Fruit fly (Drosophila melanogaster) whole organism, prepupa: ENCODE data around the gene Oatp26F.

Experiments used
- Blimp-1 ChIP-seq: fragments of 200-800 bp; sonication (Bioruptor generic); optimal IDR thresholded peaks from 3 replicates; lab custom pipeline; 2017; ENCODE audit warnings: missing biosample characterization, missing genetic modification characterization, mild to moderate bottlenecking, moderate library complexity, missing genetic modification reagents
- CG10669 ChIP-seq: fragments of 200-800 bp; sonication (Bioruptor generic); optimal IDR thresholded peaks from 3 replicates; lab custom pipeline; 2018; ENCODE audit warnings: missing biosample characterization, mild to moderate bottlenecking, missing genetic modification characterization, moderate library complexity
- CG11294 ChIP-seq: fragments of 200-800 bp; sonication (Bioruptor generic); IDR thresholded peaks from 2 replicates; pipeline ENCODE4 v1.3.6; 2022; ENCODE audit warnings: missing biosample characterization, missing genetic modification characterization
- CG11762 ChIP-seq: fragments of 200-800 bp; sonication (Bioruptor generic); optimal IDR thresholded peaks from 3 replicates; lab custom pipeline; 2016; ENCODE audit warnings: missing biosample characterization, missing genetic modification characterization; ENCODE audit not compliant: insufficient read depth
- CG11902 ChIP-seq: fragments of 200-800 bp; sonication (Bioruptor generic); optimal IDR thresholded peaks from 3 replicates; lab custom pipeline; 2016; ENCODE audit warnings: missing biosample characterization, missing genetic modification characterization
- CG15336 ChIP-seq: fragments of 200-800 bp; sonication (Bioruptor generic); IDR thresholded peaks from 2 replicates; pipeline ENCODE4 v1.3.6; 2022; ENCODE audit warnings: missing biosample characterization, missing genetic modification characterization
- CG1621 ChIP-seq: fragments of 200-800 bp; sonication (Bioruptor generic); optimal IDR thresholded peaks from 3 replicates; lab custom pipeline; 2018; ENCODE audit warnings: missing biosample characterization, mild to moderate bottlenecking, missing genetic modification characterization
- CG16779 ChIP-seq: fragments of 200-800 bp; sonication (Bioruptor generic); optimal IDR thresholded peaks from 3 replicates; lab custom pipeline; 2017; ENCODE audit warnings: missing biosample characterization, mild to moderate bottlenecking, missing genetic modification characterization
- CG3032 ChIP-seq: fragments of 200-800 bp; optimal IDR thresholded peaks from 2 replicates; lab custom pipeline; 2019; ENCODE audit warnings: missing biosample characterization, mild to moderate bottlenecking, missing genetic modification characterization, moderate library complexity
- CG31627 ChIP-seq: fragments of 200-800 bp; sonication (Bioruptor generic); optimal IDR thresholded peaks from 3 replicates; lab custom pipeline; 2016; ENCODE audit warnings: missing biosample characterization, missing genetic modification characterization
- CG3919 ChIP-seq: fragments of 200-800 bp; sonication (Bioruptor generic); optimal IDR thresholded peaks from 3 replicates; lab custom pipeline; 2016; ENCODE audit warnings: missing biosample characterization, missing genetic modification characterization
- CG4318 ChIP-seq: fragments of 200-800 bp; sonication (Bioruptor generic); optimal IDR thresholded peaks from 3 replicates; lab custom pipeline; 2017; ENCODE audit warnings: missing biosample characterization, mild to moderate bottlenecking, missing genetic modification characterization
- CG6163 ChIP-seq: fragments of 200-800 bp; sonication (Bioruptor generic); IDR thresholded peaks from 3 replicates; pipeline ENCODE4 v1.3.6; 2022; ENCODE audit warnings: missing biosample characterization, missing genetic modification characterization
- CG6792 ChIP-seq: fragments of 200-800 bp; sonication (Bioruptor generic); optimal IDR thresholded peaks from 3 replicates; lab custom pipeline; 2016; ENCODE audit warnings: missing biosample characterization, missing genetic modification characterization
- CG6854 ChIP-seq: fragments of 200-800 bp; sonication (Bioruptor generic); optimal IDR thresholded peaks from 2 replicates; lab custom pipeline; 2017; ENCODE audit warnings: missing biosample characterization, mild to moderate bottlenecking, missing genetic modification characterization
- CG8119 ChIP-seq: fragments of 200-800 bp; sonication (Bioruptor generic); IDR thresholded peaks from 3 replicates; pipeline ENCODE4 v1.3.6; 2022; ENCODE audit warnings: missing biosample characterization, missing genetic modification characterization
- CG8632 ChIP-seq: fragments of 200-800 bp; sonication (Bioruptor generic); optimal IDR thresholded peaks from 3 replicates; lab custom pipeline; 2016; ENCODE audit warnings: missing biosample characterization, missing genetic modification characterization
- CG9139 ChIP-seq: fragments of 200-800 bp; sonication (Bioruptor generic); optimal IDR thresholded peaks from 3 replicates; lab custom pipeline; 2017; ENCODE audit warnings: missing biosample characterization, mild to moderate bottlenecking, missing genetic modification characterization
- Eip75B ChIP-seq: fragments of 200-800 bp; sonication (Bioruptor generic); optimal IDR thresholded peaks from 3 replicates; lab custom pipeline; 2016; ENCODE audit warnings: missing biosample characterization, missing genetic modification characterization
- Eip78C ChIP-seq: fragments of 200-800 bp; sonication (Bioruptor generic); peaks from one replicate; lab custom pipeline; 2016; ENCODE audit warnings: missing biosample characterization, missing genetic modification characterization
- Eip93F ChIP-seq: fragments of 200-800 bp; sonication (Bioruptor generic); optimal IDR thresholded peaks from 2 replicates; lab custom pipeline; 2016; ENCODE audit warnings: missing biosample characterization, mild to moderate bottlenecking, missing genetic modification characterization
- Ets21C ChIP-seq: fragments of 200-800 bp; sonication (Bioruptor generic); optimal IDR thresholded peaks from 3 replicates; lab custom pipeline; 2016; ENCODE audit warnings: missing biosample characterization, missing genetic modification characterization
- Ets96B ChIP-seq: fragments of 200-800 bp; optimal IDR thresholded peaks from 2 replicates; lab custom pipeline; 2019; ENCODE audit warnings: missing biosample characterization, mild to moderate bottlenecking, missing genetic modification characterization, moderate library complexity
- Gug ChIP-seq: fragments of 200-800 bp; sonication (Bioruptor generic); IDR thresholded peaks from 2 replicates; pipeline ENCODE4 v1.3.6; 2022; ENCODE audit warnings: missing biosample characterization, missing genetic modification characterization
- Hr4 ChIP-seq: fragments of 200-800 bp; sonication (Bioruptor generic); optimal IDR thresholded peaks from 3 replicates; lab custom pipeline; 2016; ENCODE audit warnings: missing biosample characterization, missing genetic modification characterization
- Met ChIP-seq: fragments of 200-800 bp; sonication (Bioruptor generic); optimal IDR thresholded peaks from 3 replicates; lab custom pipeline; 2016; ENCODE audit warnings: missing biosample characterization, missing genetic modification characterization
- OdsH ChIP-seq: fragments of 200-800 bp; sonication (Bioruptor generic); optimal IDR thresholded peaks from 3 replicates; lab custom pipeline; 2016; ENCODE audit warnings: missing biosample characterization, missing genetic modification characterization
- Smox ChIP-seq: fragments of 200-800 bp; sonication (Bioruptor generic); optimal IDR thresholded peaks from 3 replicates; lab custom pipeline; 2016; ENCODE audit warnings: missing biosample characterization, missing genetic modification characterization
- achi ChIP-seq: fragments of 200-800 bp; sonication (Bioruptor generic); optimal IDR thresholded peaks from 3 replicates; lab custom pipeline; 2016; ENCODE audit warnings: missing biosample characterization, missing genetic modification characterization
- dac ChIP-seq: fragments of 200-800 bp; sonication (Bioruptor generic); optimal IDR thresholded peaks from 2 replicates; lab custom pipeline; 2017; ENCODE audit warnings: missing biosample characterization, mild to moderate bottlenecking, missing genetic modification characterization
- eg ChIP-seq: fragments of 200-800 bp; sonication (Bioruptor generic); IDR thresholded peaks from 3 replicates; pipeline ENCODE4 v1.3.6; 2022; ENCODE audit warnings: missing biosample characterization, missing genetic modification characterization
- esn ChIP-seq: fragments of 200-800 bp; sonication (Bioruptor generic); optimal IDR thresholded peaks from 2 replicates; lab custom pipeline; 2016; ENCODE audit warnings: missing biosample characterization, mild to moderate bottlenecking, missing genetic modification characterization, moderate library complexity
- fd85E ChIP-seq: fragments of 200-800 bp; sonication (Bioruptor generic); optimal IDR thresholded peaks from 3 replicates; lab custom pipeline; 2016; ENCODE audit warnings: missing biosample characterization, missing genetic modification characterization
- fkh ChIP-seq: fragments of 200-800 bp; sonication (Bioruptor generic); optimal IDR thresholded peaks from 3 replicates; lab custom pipeline; 2017; ENCODE audit warnings: missing biosample characterization, mild to moderate bottlenecking, missing genetic modification characterization, moderate library complexity
- pdm3 ChIP-seq: fragments of 200-800 bp; sonication (Bioruptor generic); optimal IDR thresholded peaks from 3 replicates; lab custom pipeline; 2016; ENCODE audit warnings: missing biosample characterization, missing genetic modification characterization
- salr ChIP-seq, 2 experiments: fragments of 200-800 bp; sonication (Bioruptor generic); optimal IDR thresholded peaks; 3 replicates each; lab custom pipeline; 2016 to 2018; ENCODE audit warnings: missing biosample characterization in 2 of 2, missing genetic modification characterization in 2 of 2, mild to moderate bottlenecking in 1 of 2
- spab ChIP-seq: fragments of 200-800 bp; sonication (Bioruptor generic); optimal IDR thresholded peaks from 2 replicates; lab custom pipeline; 2017; ENCODE audit warnings: missing biosample characterization, mild to moderate bottlenecking, missing genetic modification characterization, missing genetic modification reagents
- ss ChIP-seq, 2 experiments: fragments of 200-800 bp; sonication (Bioruptor generic); optimal IDR thresholded peaks; 2 replicates in 1 of 2; 3 replicates in 1 of 2; lab custom pipeline; 2017 to 2018; ENCODE audit warnings: mild to moderate bottlenecking in 2 of 2, missing biosample characterization in 2 of 2, missing genetic modification characterization in 2 of 2, moderate library complexity in 1 of 2
- svp ChIP-seq: fragments of 200-800 bp; sonication (Bioruptor generic); peaks from one replicate; lab custom pipeline; 2016; ENCODE audit warnings: missing biosample characterization, missing genetic modification characterization
- topi ChIP-seq: fragments of 200-800 bp; sonication (Bioruptor generic); optimal IDR thresholded peaks from 3 replicates; lab custom pipeline; 2016; ENCODE audit warnings: missing biosample characterization, missing genetic modification characterization
- vri ChIP-seq: fragments of 200-800 bp; sonication (Bioruptor generic); optimal IDR thresholded peaks from 3 replicates; lab custom pipeline; 2016; ENCODE audit warnings: missing biosample characterization, mild to moderate bottlenecking, missing genetic modification characterization

The Oatp26F gene

DNA sequence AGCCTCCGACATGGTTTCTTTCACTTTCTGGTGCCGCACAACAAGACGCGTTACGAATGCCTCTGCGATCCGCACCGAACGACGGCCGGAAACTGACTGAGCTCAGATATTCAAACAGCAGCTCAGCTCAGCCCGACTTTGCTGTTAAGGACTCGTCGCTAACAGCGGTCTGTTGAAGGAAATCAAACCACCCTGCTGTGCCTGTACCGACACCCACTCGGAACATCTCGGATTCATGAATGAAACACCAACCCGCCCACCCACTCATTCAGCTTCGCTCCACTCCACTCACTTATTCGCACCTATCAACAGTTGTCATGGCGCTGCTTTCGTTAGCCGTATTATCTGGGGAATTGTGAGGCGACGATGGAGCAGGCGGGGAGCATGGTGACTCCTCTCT lies at the start of gene Oatp26F:
Gene Oatp26F (minus strand): TSS at position 101 of the 400 bp plus-strand sequence.
- no peak for TF ChIP-seq eg
- TF ChIP-seq svp (GFP tag; lab: Kevin White, UChicago) = peak; percentile 12

DNA sequence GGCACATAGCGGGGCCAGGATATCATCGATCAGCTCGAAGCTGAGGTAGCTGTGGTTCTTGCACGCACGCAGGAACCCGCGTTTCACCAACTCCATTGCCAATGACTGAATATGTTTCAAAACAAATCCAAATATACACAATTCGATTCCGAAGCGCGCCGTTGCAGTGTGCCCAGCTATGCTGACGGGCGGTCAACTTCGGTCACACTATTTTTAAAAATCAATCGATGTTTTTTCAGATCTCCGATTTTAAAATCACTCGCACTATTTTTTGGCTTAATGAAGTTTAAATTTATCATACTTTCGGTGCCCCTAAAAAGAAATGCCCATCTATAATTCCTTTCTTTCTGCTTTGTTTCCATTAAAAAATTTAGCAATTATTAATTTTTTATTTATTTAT lies 45.2 kb upstream of the Oatp26F start, which contains the start of gene Nse1:
Gene Nse1 (minus strand): TSS at position 173 of the 400 bp plus-strand sequence.
- TF ChIP-seq pdm3 (no peak), CG8119 (GFP tag; lab: Robert Waterston, UW) (no peak), CG4318 (GFP tag; lab: Kevin White, UChicago) (no peak), Eip93F (GFP tag; lab: Kevin White, UChicago) (no peak), topi (GFP tag; lab: Kevin White, UChicago) (no peak), OdsH (GFP tag; lab: Kevin White, UChicago) (no peak), CG16779 (no peak), Eip75B (GFP tag; lab: Kevin White, UChicago) (no peak), Blimp-1 (no peak), CG3032 (no peak), CG11902 (GFP tag; lab: Kevin White, UChicago) (no peak), fkh (no peak), CG6854 (no peak), Hr4 (GFP tag; lab: Kevin White, UChicago) (no peak)

DNA sequence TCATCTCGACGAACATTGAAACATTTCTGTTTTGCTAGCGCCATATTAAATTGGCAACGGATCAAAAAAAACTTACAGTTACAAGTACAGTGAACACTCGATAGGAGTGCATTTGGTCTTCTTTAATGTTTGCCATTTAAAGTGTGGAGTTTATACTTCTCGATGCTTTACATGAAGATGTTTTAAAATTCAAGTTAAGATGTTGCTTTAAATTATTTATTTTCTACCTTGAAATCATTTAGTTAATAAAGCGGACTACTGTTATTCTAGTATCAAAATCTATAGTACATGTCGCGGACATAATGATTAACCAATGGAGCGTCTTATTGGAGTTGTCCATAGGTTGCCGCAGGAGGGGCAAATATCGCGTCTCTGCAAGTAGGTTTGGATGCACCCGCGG lies 44.3 kb upstream of the Oatp26F start, which contains the start of gene cort:
Gene cort (minus strand): TSS at position 101 of the 400 bp plus-strand sequence.
- TF ChIP-seq CG11294 (GFP tag; lab: Robert Waterston, UW) (no peak), CG6854 (no peak), ss (GFP tag; optimal IDR thresholded peaks at IDR 0.05; lab: Kevin White, UChicago) (no peak), OdsH (GFP tag; lab: Kevin White, UChicago) (no peak), CG6792 (GFP tag; lab: Kevin White, UChicago) (no peak), CG31627 (GFP tag; lab: Kevin White, UChicago) (no peak), CG3919 (GFP tag; lab: Kevin White, UChicago) (no peak), Ets21C (no peak), CG3032 (no peak), dac (no peak), Eip75B (GFP tag; lab: Kevin White, UChicago) (no peak), svp (GFP tag; lab: Kevin White, UChicago) (no peak), CG1621 (tag; lab: Kevin White, UChicago) (no peak), CG15336 (GFP tag; lab: Robert Waterston, UW) (no peak), topi (GFP tag; lab: Kevin White, UChicago) (no peak), CG8632 (GFP tag; lab: Kevin White, UChicago) (no peak)

DNA sequence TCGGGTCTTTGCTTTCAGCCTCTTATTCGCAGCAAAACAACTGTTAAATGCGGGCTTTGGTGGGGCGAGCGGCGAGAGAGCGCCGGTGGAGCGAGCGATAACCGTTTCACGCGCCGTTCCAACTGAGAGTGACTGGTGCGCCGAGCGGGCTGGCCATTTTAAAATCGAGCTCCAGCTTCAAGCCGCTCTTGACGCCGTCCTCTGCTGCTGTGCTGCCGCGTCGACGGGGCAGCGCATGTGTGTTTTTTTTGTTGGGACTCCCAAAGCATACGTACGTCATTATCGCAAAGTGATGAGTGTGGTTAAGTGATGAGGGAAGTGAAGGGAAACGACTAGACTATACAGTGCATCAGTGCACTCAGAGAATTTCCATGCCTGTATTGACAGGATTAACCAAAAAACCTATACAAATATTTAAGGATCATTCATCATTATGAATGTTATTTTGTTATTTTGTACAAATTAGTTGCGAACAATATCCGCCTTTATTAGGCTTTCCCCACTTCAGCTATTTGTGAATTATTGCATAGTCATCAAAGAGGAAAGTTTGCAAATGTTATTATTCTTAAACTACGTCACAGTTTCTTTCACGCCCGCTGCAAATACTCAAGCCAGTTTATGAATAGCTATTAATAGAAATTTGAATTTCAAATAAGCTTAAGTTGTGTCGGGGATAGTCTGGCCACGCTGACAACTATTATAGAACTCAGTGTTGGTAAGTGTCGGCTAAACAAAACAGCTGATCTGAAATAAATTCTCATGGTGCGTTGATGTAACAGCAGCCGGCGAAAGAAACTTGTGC lies 41.2 kb upstream of the Oatp26F start, which contains the start of gene Spn27A:
Gene Spn27A (minus strand): TSS at position 137 of the 802 bp plus-strand sequence.
- no peak for TF ChIP-seq Met (GFP tag; lab: Kevin White, UChicago)
- peak; percentile 20 for TF ChIP-seq Blimp-1
- no peak for TF ChIP-seq ss (GFP tag; optimal IDR thresholded peaks at IDR 0.05; lab: Kevin White, UChicago)
- peak; percentile 72 for TF ChIP-seq topi (GFP tag; lab: Kevin White, UChicago)
- TF ChIP-seq Eip75B (GFP tag; lab: Kevin White, UChicago) = no peak
- TF ChIP-seq CG3032 = peak; percentile 73
- peak; percentile 33 for TF ChIP-seq fkh
- peak; percentile 82 for TF ChIP-seq eg
- TF ChIP-seq vri (GFP tag; lab: Kevin White, UChicago) = peak; percentile 83
- TF ChIP-seq CG3919 (GFP tag; lab: Kevin White, UChicago) = no peak
- TF ChIP-seq Smox (GFP tag; lab: Kevin White, UChicago) = no peak
- peak; percentile 65 for TF ChIP-seq CG6792 (GFP tag; lab: Kevin White, UChicago)
- peak; percentile 52; the same call in 1 of the 2 replicates for TF ChIP-seq CG11294 (GFP tag; lab: Robert Waterston, UW)
- no peak for TF ChIP-seq CG10669 (GFP tag; lab: Kevin White, UChicago)
- TF ChIP-seq salr (GFP tag; optimal IDR thresholded peaks at IDR 0.05; lab: Kevin White, UChicago) = no peak
- TF ChIP-seq CG31627 (GFP tag; lab: Kevin White, UChicago) = peak; percentile 72
- no peak for TF ChIP-seq CG4318 (GFP tag; lab: Kevin White, UChicago)
- TF ChIP-seq achi (GFP tag; lab: Kevin White, UChicago) = no peak
- peak; percentile 93 for TF ChIP-seq Eip78C (GFP tag; lab: Kevin White, UChicago)
- TF ChIP-seq esn = peak; percentile 78
- peak; percentile 76 for TF ChIP-seq Ets96B (tag; lab: Kevin White, UChicago)
- peak; percentile 71 for TF ChIP-seq Gug (GFP tag; lab: Robert Waterston, UW)
- peak; percentile 68 for TF ChIP-seq CG9139 (GFP tag; lab: Kevin White, UChicago)
- no peak; the same call in 2 of the 3 replicates for TF ChIP-seq CG6163 (GFP tag; lab: Robert Waterston, UW)
- TF ChIP-seq spab (GFP tag; lab: Kevin White, UChicago) = no peak
- TF ChIP-seq dac = peak; percentile 52
- TF ChIP-seq fd85E (GFP tag; lab: Kevin White, UChicago) = peak; percentile 16
- TF ChIP-seq CG11762 = peak; percentile 60
- peak; percentile 79 for TF ChIP-seq CG15336 (GFP tag; lab: Robert Waterston, UW)
- TF ChIP-seq pdm3 = no peak
